Worm (Caenorhabditis elegans) whole organism, late embryonic: ENCODE measurements around the gene F26F4.6.

Experiments
- C38D4.7 ChIP-seq: fragments of 200-800 bp; sonication (Bioruptor generic); optimal IDR thresholded peaks from 2 replicates; lab custom pipeline; 2018; ENCODE audit warnings: mild to moderate bottlenecking, missing genetic modification characterization, moderate library complexity, missing compliant biosample characterization
- Y22D7AL.16 ChIP-seq: sonication (generic microtip); optimal IDR thresholded peaks from 2 replicates; lab custom pipeline; 2016; ENCODE audit warnings: missing genetic modification characterization, missing compliant biosample characterization
- ahr-1 ChIP-seq: sonication (generic microtip); optimal IDR thresholded peaks from 2 replicates; lab custom pipeline; 2016; ENCODE audit warnings: missing genetic modification characterization, missing compliant biosample characterization
- ama-1 ChIP-seq: fragments of 150-350 bp; optimal IDR thresholded peaks from 2 replicates; lab custom pipeline; 2014
- dmd-4 ChIP-seq: sonication (generic microtip); optimal IDR thresholded peaks from 2 replicates; lab custom pipeline; 2016; ENCODE audit warnings: borderline replicate concordance, missing genetic modification characterization, missing compliant biosample characterization
- ets-4 ChIP-seq: sonication (generic microtip); optimal IDR thresholded peaks from 2 replicates; lab custom pipeline; 2016; ENCODE audit warnings: missing genetic modification characterization, missing compliant biosample characterization
- eyg-1 ChIP-seq: sonication (generic microtip); optimal IDR thresholded peaks from 2 replicates; lab custom pipeline; 2016; ENCODE audit warnings: missing genotype, missing genetic modification characterization, missing compliant biosample characterization
- hlh-8 ChIP-seq: sonication (generic microtip); optimal IDR thresholded peaks from 2 replicates; lab custom pipeline; 2016; ENCODE audit warnings: missing genotype, missing genetic modification characterization, missing compliant biosample characterization
- lim-6 ChIP-seq: sonication (generic microtip); optimal IDR thresholded peaks from 2 replicates; lab custom pipeline; 2016; ENCODE audit warnings: missing genetic modification characterization, missing compliant biosample characterization

- TF ChIP-seq eyg-1 (no peak), dmd-4 (tag; lab: Kevin White, UChicago) (no peak), ets-4 (tag; lab: Kevin White, UChicago) (no peak), Y22D7AL.16 (no peak), ama-1 (no peak), ahr-1 (no peak), lim-6 (tag; lab: Kevin White, UChicago) (no peak), hlh-8 (no peak), C38D4.7 (GFP tag; lab: Kevin White, UChicago) (no peak)
Measured at ce11 chrIII:4870478-4870877, 23.0 kb downstream of the F26F4.6 start, which contains the start of gene gipc-1.
